Fruit fly (Drosophila melanogaster) whole organism, embryonic: ENCODE measurements around the gene CG10477.

Source experiments
- Atf-2 ChIP-seq: fragments of 200-800 bp; sonication (Bioruptor generic); optimal IDR thresholded peaks from 2 replicates; lab custom pipeline; 2016; ENCODE audit warnings: missing biosample characterization, missing genetic modification characterization
- BtbVII ChIP-seq: fragments of 200-800 bp; sonication (Bioruptor generic); optimal IDR thresholded peaks from 3 replicates; lab custom pipeline; 2017; ENCODE audit warnings: missing biosample characterization, mild to moderate bottlenecking, missing genetic modification characterization
- CG11093 ChIP-seq: fragments of 200-800 bp; sonication (Bioruptor generic); IDR thresholded peaks from 3 replicates; pipeline ENCODE4 v1.3.6; 2022; ENCODE audit warnings: missing biosample characterization, missing genetic modification characterization
- CG11247 ChIP-seq: fragments of 200-800 bp; sonication (Bioruptor generic); IDR thresholded peaks from 2 replicates; pipeline ENCODE4 v1.3.6; 2022; ENCODE audit warnings: missing biosample characterization, missing genetic modification characterization
- CG16813 ChIP-seq: fragments of 200-800 bp; sonication (Bioruptor generic); IDR thresholded peaks from 3 replicates; pipeline ENCODE4 v1.3.6; 2022; ENCODE audit warnings: missing biosample characterization, missing genetic modification characterization; ENCODE audit not compliant: partially characterized antibody
- CG17186 ChIP-seq: fragments of 200-800 bp; sonication (Bioruptor generic); optimal IDR thresholded peaks from 3 replicates; lab custom pipeline; 2017; ENCODE audit warnings: missing biosample characterization, missing genetic modification reagents, missing genetic modification characterization
- CG1832 ChIP-seq: fragments of 200-800 bp; sonication (Bioruptor generic); optimal IDR thresholded peaks from 2 replicates; lab custom pipeline; 2017; ENCODE audit warnings: missing biosample characterization, mild to moderate bottlenecking, missing genetic modification characterization, inconsistent platforms
- CG2678 ChIP-seq: fragments of 200-800 bp; sonication (Bioruptor generic); optimal IDR thresholded peaks from 3 replicates; lab custom pipeline; 2019; ENCODE audit warnings: missing biosample characterization, mild to moderate bottlenecking, missing genetic modification characterization, moderate library complexity
- CG2889 ChIP-seq: fragments of 200-800 bp; sonication (Bioruptor generic); IDR thresholded peaks from 3 replicates; pipeline ENCODE4 v1.3.6; 2022; ENCODE audit warnings: missing biosample characterization, missing genetic modification characterization
- CG3065 ChIP-seq: fragments of 200-800 bp; sonication (Bioruptor generic); optimal IDR thresholded peaks from 2 replicates; lab custom pipeline; 2016; ENCODE audit warnings: missing biosample characterization, missing genetic modification characterization
- CG31388 ChIP-seq: fragments of 200-800 bp; sonication (Bioruptor generic); optimal IDR thresholded peaks from 2 replicates; lab custom pipeline; 2016; ENCODE audit warnings: missing biosample characterization, missing genetic modification characterization
- CG33557 ChIP-seq: fragments of 200-800 bp; sonication (Bioruptor generic); optimal IDR thresholded peaks from 2 replicates; lab custom pipeline; 2019; ENCODE audit warnings: missing biosample characterization, mild to moderate bottlenecking, missing genetic modification characterization, moderate library complexity
- CG34224 ChIP-seq: fragments of 200-800 bp; sonication (Bioruptor generic); IDR thresholded peaks from 3 replicates; pipeline ENCODE4 v1.3.6; 2022; ENCODE audit warnings: missing biosample characterization, missing genetic modification characterization; ENCODE audit not compliant: partially characterized antibody
- CG3847 ChIP-seq: fragments of 200-800 bp; sonication (Bioruptor generic); IDR thresholded peaks from 2 replicates; pipeline ENCODE4 v1.3.6; 2022; ENCODE audit warnings: missing biosample characterization, missing genetic modification characterization
- CG4424 ChIP-seq: fragments of 200-800 bp; sonication (Bioruptor generic); optimal IDR thresholded peaks from 3 replicates; lab custom pipeline; 2016; ENCODE audit warnings: missing biosample characterization, missing genetic modification characterization
- CG4707 ChIP-seq: fragments of 200-800 bp; sonication (Bioruptor generic); optimal IDR thresholded peaks from 2 replicates; lab custom pipeline; 2018; ENCODE audit warnings: missing biosample characterization, mild to moderate bottlenecking, missing genetic modification characterization, moderate library complexity
- CG7357 ChIP-seq: fragments of 200-800 bp; sonication (Bioruptor generic); IDR thresholded peaks from 3 replicates; pipeline ENCODE4 v1.3.6; 2022; ENCODE audit warnings: missing biosample characterization, missing genetic modification characterization
- CG7556 ChIP-seq: fragments of 200-800 bp; sonication (Bioruptor generic); optimal IDR thresholded peaks from 2 replicates; lab custom pipeline; 2017; ENCODE audit warnings: missing biosample characterization, mild to moderate bottlenecking, missing genetic modification characterization
- Chrac-16 ChIP-seq: fragments of 200-800 bp; sonication (Bioruptor generic); optimal IDR thresholded peaks from 3 replicates; lab custom pipeline; 2016; ENCODE audit warnings: missing biosample characterization, missing genetic modification characterization
- Dip2 ChIP-seq: fragments of 200-800 bp; sonication (Bioruptor generic); IDR thresholded peaks from 2 replicates; pipeline ENCODE4 v1.3.6; 2022; ENCODE audit warnings: missing biosample characterization, missing genetic modification characterization
- ERR ChIP-seq: fragments of 200-800 bp; sonication (Bioruptor generic); optimal IDR thresholded peaks from 2 replicates; lab custom pipeline; 2016; ENCODE audit warnings: missing biosample characterization, missing genetic modification characterization
- Kr ChIP-seq: fragments of 200-800 bp; sonication (Bioruptor generic); optimal IDR thresholded peaks from 2 replicates; lab custom pipeline; 2017; ENCODE audit warnings: missing biosample characterization, mild to moderate bottlenecking, missing genetic modification characterization
- NC2α ChIP-seq: fragments of 200-800 bp; sonication (Bioruptor generic); optimal IDR thresholded peaks from 2 replicates; lab custom pipeline; 2016; ENCODE audit warnings: missing biosample characterization, missing genetic modification characterization
- Sox100B ChIP-seq: fragments of 200-800 bp; sonication (Bioruptor generic); optimal IDR thresholded peaks from 3 replicates; lab custom pipeline; 2018; ENCODE audit warnings: missing biosample characterization, mild to moderate bottlenecking, missing genetic modification characterization
- Sox102F ChIP-seq: fragments of 200-800 bp; sonication (Bioruptor generic); optimal IDR thresholded peaks from 2 replicates; lab custom pipeline; 2018; ENCODE audit warnings: missing biosample characterization, mild to moderate bottlenecking, missing genetic modification characterization, moderate library complexity
- Sry-β ChIP-seq: fragments of 200-800 bp; sonication (Bioruptor generic); optimal IDR thresholded peaks from 2 replicates; lab custom pipeline; 2018; ENCODE audit warnings: missing biosample characterization, mild to moderate bottlenecking, missing genetic modification characterization, moderate library complexity
- bowl ChIP-seq: fragments of 200-800 bp; sonication (Bioruptor generic); IDR thresholded peaks from 2 replicates; pipeline ENCODE4 v1.3.6; 2022; ENCODE audit warnings: missing biosample characterization, missing genetic modification characterization
- bsh ChIP-seq, 2 experiments: fragments of 200-800 bp; sonication (Bioruptor generic); optimal IDR thresholded peaks; 2 replicates each; lab custom pipeline; 2017 to 2018; ENCODE audit warnings: mild to moderate bottlenecking in 2 of 2, missing biosample characterization in 2 of 2, missing genetic modification characterization in 2 of 2, moderate library complexity in 1 of 2
- crol ChIP-seq: fragments of 200-800 bp; sonication (Bioruptor generic); IDR thresholded peaks from 2 replicates; pipeline ENCODE4 v1.3.6; 2022; ENCODE audit warnings: missing biosample characterization, missing genetic modification characterization
- dm ChIP-seq: fragments of 200-800 bp; sonication (Bioruptor generic); optimal IDR thresholded peaks from 3 replicates; lab custom pipeline; 2016; ENCODE audit warnings: missing biosample characterization, missing genetic modification characterization
- dmrt11E ChIP-seq: fragments of 200-800 bp; sonication (Bioruptor generic); optimal IDR thresholded peaks from 3 replicates; lab custom pipeline; 2018; ENCODE audit warnings: missing biosample characterization, mild to moderate bottlenecking, missing genetic modification characterization, moderate library complexity
- exex ChIP-seq: fragments of 200-800 bp; sonication (Bioruptor generic); optimal IDR thresholded peaks from 4 replicates; lab custom pipeline; 2018; ENCODE audit warnings: missing biosample characterization, mild to moderate bottlenecking, missing genetic modification characterization, moderate library complexity
- h ChIP-seq: fragments of >200 bp; optimal IDR thresholded peaks from 2 replicates; lab custom pipeline; 2017
- ham ChIP-seq: fragments of 200-800 bp; sonication (Bioruptor generic); IDR thresholded peaks from 2 replicates; pipeline ENCODE4 v1.3.6; 2022; ENCODE audit warnings: missing biosample characterization, missing genetic modification characterization
- inv ChIP-seq: fragments of 200-800 bp; sonication (Bioruptor generic); IDR thresholded peaks from 2 replicates; pipeline ENCODE4 v1.3.6; 2022; ENCODE audit warnings: missing biosample characterization, missing genetic modification characterization; ENCODE audit not compliant: partially characterized antibody
- kay ChIP-seq: fragments of 200-800 bp; sonication (Bioruptor generic); optimal IDR thresholded peaks from 2 replicates; lab custom pipeline; 2016; ENCODE audit warnings: missing biosample characterization, missing genetic modification characterization
- mirr ChIP-seq: fragments of 200-800 bp; sonication (Bioruptor generic); optimal IDR thresholded peaks from 3 replicates; lab custom pipeline; 2018; ENCODE audit warnings: missing biosample characterization, mild to moderate bottlenecking, missing genetic modification characterization
- onecut ChIP-seq: fragments of 200-800 bp; sonication (Bioruptor generic); IDR thresholded peaks from 2 replicates; pipeline ENCODE4 v1.3.6; 2022; ENCODE audit warnings: missing biosample characterization, missing genetic modification characterization
- org-1 ChIP-seq: fragments of 200-800 bp; sonication (Bioruptor generic); optimal IDR thresholded peaks from 2 replicates; lab custom pipeline; 2017; ENCODE audit warnings: missing biosample characterization, missing genetic modification characterization
- pan ChIP-seq, 4 experiments: fragments of >200 bp in 3 of 4; fragments of 200-800 bp in 1 of 4; sonication (Bioruptor generic) in 1 of 4; optimal IDR thresholded peaks in 3 of 4; IDR thresholded peaks in 1 of 4; 2 replicates each; pipeline versions ENCODE4 v1.3.6 to Lab custom; 2017 to 2022; ENCODE audit warnings: missing biosample characterization in 2 of 4, missing genetic modification characterization in 2 of 4, mixed read lengths in 1 of 4
- prd ChIP-seq, 3 experiments: fragments of >200 bp in 2 of 3; fragments of 200-800 bp in 1 of 3; sonication (Bioruptor generic) in 1 of 3; optimal IDR thresholded peaks in 2 of 3; IDR thresholded peaks in 1 of 3; 2 replicates in 2 of 3; 3 replicates in 1 of 3; pipeline versions ENCODE4 v1.3.6 to Lab custom; 2017 to 2022; ENCODE audit warnings: missing biosample characterization in 1 of 3, missing genetic modification characterization in 1 of 3
- rib ChIP-seq: fragments of 200-800 bp; sonication (Bioruptor generic); IDR thresholded peaks from 2 replicates; pipeline ENCODE4 v1.3.6; 2022; ENCODE audit warnings: missing biosample characterization, missing genetic modification characterization
- row ChIP-seq: fragments of 200-800 bp; sonication (Bioruptor generic); IDR thresholded peaks from 3 replicates; pipeline ENCODE4 v1.3.6; 2022; ENCODE audit warnings: missing biosample characterization, missing genetic modification characterization
- sens-2 ChIP-seq: fragments of 200-800 bp; sonication (Bioruptor generic); IDR thresholded peaks from 2 replicates; pipeline ENCODE4 v1.3.6; 2022; ENCODE audit warnings: missing biosample characterization, missing genetic modification characterization
- seq ChIP-seq: fragments of 200-800 bp; sonication (Bioruptor generic); IDR thresholded peaks from 2 replicates; pipeline ENCODE4 v1.3.6; 2022; ENCODE audit warnings: missing biosample characterization, missing genetic modification characterization
- so ChIP-seq: fragments of 200-800 bp; sonication (Bioruptor generic); IDR thresholded peaks from 3 replicates; pipeline ENCODE4 v1.3.6; 2022; ENCODE audit warnings: missing biosample characterization, missing genetic modification characterization
- sr ChIP-seq: fragments of 200-800 bp; sonication (Bioruptor generic); IDR thresholded peaks from 3 replicates; pipeline ENCODE4 v1.3.6; 2022; ENCODE audit warnings: missing biosample characterization, missing genetic modification characterization
- vnd ChIP-seq: fragments of 200-800 bp; sonication (Bioruptor generic); IDR thresholded peaks from 3 replicates; pipeline ENCODE4 v1.3.6; 2022; ENCODE audit warnings: missing biosample characterization, missing genetic modification characterization; ENCODE audit not compliant: partially characterized antibody
- wek ChIP-seq: fragments of 200-800 bp; sonication (Bioruptor generic); optimal IDR thresholded peaks from 3 replicates; lab custom pipeline; 2018; ENCODE audit warnings: missing biosample characterization, mild to moderate bottlenecking, missing genetic modification characterization, moderate library complexity
- wor ChIP-seq: fragments of 200-800 bp; sonication (Bioruptor generic); IDR thresholded peaks from 2 replicates; pipeline ENCODE4 v1.3.6; 2022; ENCODE audit warnings: missing biosample characterization, missing genetic modification characterization

The CG10477 gene

DNA sequence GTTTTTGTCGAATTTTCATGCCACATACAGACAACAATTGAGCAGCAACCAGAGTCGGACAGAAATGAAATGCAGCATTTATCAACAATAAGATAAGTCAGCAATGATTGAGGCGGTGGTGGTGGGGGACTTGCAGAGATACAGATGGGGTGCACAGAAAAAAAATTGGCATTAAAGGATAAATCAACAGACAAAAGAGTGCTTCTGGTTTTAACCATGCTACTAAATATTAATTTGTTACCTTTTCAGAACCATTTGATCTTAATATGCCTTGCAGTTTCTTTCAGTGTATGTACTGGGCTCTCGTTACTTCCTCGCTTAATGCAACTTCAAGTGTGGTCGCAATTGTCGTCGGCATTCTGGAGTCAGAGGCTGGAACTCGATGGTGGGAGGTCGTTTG, 45.7 kb downstream of the CG10477 start (continued):
- TF ChIP-seq dmrt11E (peak; percentile 70), CG16813 (GFP tag; lab: Robert Waterston, UW) (no peak), vnd (GFP tag; lab: Robert Waterston, UW) (no peak), Sox102F (GFP tag; lab: Kevin White, UChicago) (peak; percentile 24), ERR (GFP tag; lab: Kevin White, UChicago) (no peak), Dip2 (no peak), CG33557 (GFP tag; lab: Kevin White, UChicago) (peak; percentile 18), rib (GFP tag; lab: Robert Waterston, UW) (no peak), CG4707 (GFP tag; lab: Kevin White, UChicago) (no peak), kay (GFP tag; lab: Kevin White, UChicago) (peak; percentile 16), mirr (no peak), bowl (GFP tag; lab: Robert Waterston, UW) (no peak), CG11093 (GFP tag; lab: Robert Waterston, UW) (0 out of 3 replicates have a peak, but pooled peaks have one; percentile 53), CG3847 (no peak), CG4424 (peak; percentile 72), Sry-β (GFP tag; lab: Kevin White, UChicago) (no peak), Atf-2 (peak; percentile 0), CG2678 (tag; lab: Kevin White, UChicago) (peak; percentile 57), h (lab: Kevin White, UChicago) (no peak), CG3065 (GFP tag; lab: Kevin White, UChicago) (no peak), pan (optimal IDR thresholded peaks at IDR 0.05; lab: Kevin White, UChicago) (no peak), pan (GFP tag; optimal IDR thresholded peaks at IDR 0.05 in 1 of 2, IDR thresholded peaks at IDR 0.05 in 1 of 2) (peak in 1 of 2 experiments; percentile 75), CG34224 (GFP tag; lab: Robert Waterston, UW) (no peak), row (peak; percentile 55), inv (GFP tag; lab: Robert Waterston, UW) (no peak), prd (optimal IDR thresholded peaks at IDR 0.05; lab: Kevin White, UChicago) (no peak), prd (GFP tag; IDR thresholded peaks at IDR 0.05; lab: Robert Waterston, UW) (peak; percentile 84), CG31388 (GFP tag; lab: Kevin White, UChicago) (peak; percentile 19), Sox100B (GFP tag; lab: Kevin White, UChicago) (peak; percentile 46), CG1832 (GFP tag; lab: Kevin White, UChicago) (no peak), onecut (peak; percentile 70), exex (tag; lab: Kevin White, UChicago) (no peak), so (GFP tag; lab: Robert Waterston, UW) (no peak), Chrac-16 (GFP tag; lab: Kevin White, UChicago) (peak; percentile 17), CG2889 (GFP tag; lab: Robert Waterston, UW) (no peak), CG7357 (GFP tag; lab: Robert Waterston, UW) (peak; percentile 43; the same call in 1 of the 3 replicates), sens-2 (peak; percentile 59), NC2α (GFP tag; lab: Kevin White, UChicago) (no peak), ham (no peak), org-1 (GFP tag; lab: Kevin White, UChicago) (peak; percentile 29), bsh (GFP tag; optimal IDR thresholded peaks at IDR 0.05; lab: Kevin White, UChicago) (peak in 1 of 2 experiments; percentile 47), wek (GFP tag; lab: Kevin White, UChicago) (no peak), sr (no peak), CG7556 (no peak), BtbVII (GFP tag; lab: Kevin White, UChicago) (no peak), seq (GFP tag; lab: Robert Waterston, UW) (peak; percentile 34; the same call in 1 of the 2 replicates), CG11247 (GFP tag; lab: Robert Waterston, UW) (peak; percentile 46; the same call in 1 of the 2 replicates), crol (GFP tag; lab: Robert Waterston, UW) (no peak), dm (GFP tag; lab: Kevin White, UChicago) (no peak), wor (0 out of 2 replicates have a peak, but pooled peaks have one; percentile 11), CG17186 (GFP tag; lab: Kevin White, UChicago) (no peak), Kr (GFP tag; lab: Kevin White, UChicago) (no peak)
